Worm (Caenorhabditis elegans): ENCODE results near the gene fbxa-69.

ce11 chrV:15862599-15862998 is 46.8 kb upstream of the fbxa-69 start, which contains the start of gene srz-12:
- TF ChIP-seq dao-5 (tag; optimal IDR thresholded peaks at IDR 0.05) (no peak), W03F9.2 (tag; optimal IDR thresholded peaks at IDR 0.05) (no peak)

Data from whole organism, L4/young adult.